Worm (Caenorhabditis elegans) whole organism, L4 larva: Measurements from ENCODE around the gene C33F10.1.

Source experiments
- F10B5.3 ChIP-seq: sonication (generic microtip); optimal IDR thresholded peaks from 2 replicates; lab custom pipeline; 2016; ENCODE audit warnings: mild to moderate bottlenecking, missing genetic modification characterization, missing compliant biosample characterization
- T20F7.1 ChIP-seq: fragments of 200-800 bp; sonication (Bioruptor generic); optimal IDR thresholded peaks from 2 replicates; lab custom pipeline; 2018; ENCODE audit warnings: mild to moderate bottlenecking, missing genetic modification characterization, missing compliant biosample characterization
- T26A8.4 ChIP-seq: fragments of 200-800 bp; sonication (Bioruptor generic); IDR thresholded peaks from 2 replicates; pipeline ENCODE4 v1.3.6; 2022; ENCODE audit warnings: missing genetic modification characterization, missing compliant biosample characterization
- Y105C5A.15 ChIP-seq: fragments of 200-800 bp; sonication (Bioruptor generic); IDR thresholded peaks from 2 replicates; pipeline ENCODE4 v1.3.6; 2022; ENCODE audit warnings: missing genetic modification characterization, missing compliant biosample characterization
- Y75B8A.6 ChIP-seq: fragments of 200-800 bp; sonication (Bioruptor generic); IDR thresholded peaks from 2 replicates; pipeline ENCODE4 v1.3.6; 2022; ENCODE audit warnings: missing genetic modification reagents, missing genetic modification characterization, missing compliant biosample characterization
- ZK546.5 ChIP-seq, 2 experiments: sonication (generic microtip); optimal IDR thresholded peaks; 2 replicates each; lab custom pipeline; 2017; ENCODE audit warnings: missing biosample characterization in 2 of 2, missing genetic modification characterization in 2 of 2
- aha-1 ChIP-seq: fragments of 150-350 bp; peaks from one replicate; lab custom pipeline; 2014; ENCODE audit warnings: missing biosample characterization, missing genetic modification characterization
- arid-1 ChIP-seq: fragments of 200-800 bp; sonication (Bioruptor generic); conservative IDR thresholded peaks from 2 replicates; pipeline ENCODE4 v1.3.6; 2022; ENCODE audit warnings: missing genetic modification reagents, missing genetic modification characterization, missing compliant biosample characterization
- ceh-44 ChIP-seq: fragments of 200-800 bp; sonication (Bioruptor generic); IDR thresholded peaks from 2 replicates; pipeline ENCODE4 v1.3.6; 2022; ENCODE audit warnings: missing genetic modification reagents, missing genetic modification characterization, missing compliant biosample characterization
- ceh-62 ChIP-seq: sonication (generic microtip); optimal IDR thresholded peaks from 2 replicates; lab custom pipeline; 2017; ENCODE audit warnings: missing biosample characterization, missing genetic modification characterization
- daf-12 ChIP-seq: fragments of 150-350 bp; optimal IDR thresholded peaks from 2 replicates; lab custom pipeline; 2014; ENCODE audit warnings: missing biosample characterization, missing genetic modification reagents, missing genetic modification characterization
- daf-16 ChIP-seq, 3 experiments: sonication (generic microtip); optimal IDR thresholded peaks; 2 replicates each; lab custom pipeline; 2016 to 2017; ENCODE audit warnings: missing genetic modification characterization in 3 of 3, missing genetic modification reagents in 3 of 3, mild to moderate bottlenecking in 2 of 3, missing compliant biosample characterization in 2 of 3, missing biosample characterization in 1 of 3, moderate library complexity in 1 of 3
- daf-19 ChIP-seq: fragments of 200-800 bp; sonication (Bioruptor generic); conservative IDR thresholded peaks from 2 replicates; pipeline ENCODE4 v1.3.6; 2022; ENCODE audit warnings: missing genetic modification characterization, missing compliant biosample characterization
- dmd-6 ChIP-seq: fragments of 200-800 bp; sonication (Bioruptor generic); IDR thresholded peaks from 2 replicates; pipeline ENCODE4 v1.3.6; 2022; ENCODE audit warnings: missing genetic modification reagents, missing genetic modification characterization, missing compliant biosample characterization
- dpl-1 ChIP-seq: fragments of 150-350 bp; optimal IDR thresholded peaks from 2 replicates; lab custom pipeline; 2014; ENCODE audit warnings: missing biosample characterization, missing genetic modification reagents, missing genetic modification characterization
- dve-1 ChIP-seq: sonication (generic microtip); optimal IDR thresholded peaks from 2 replicates; lab custom pipeline; 2017; ENCODE audit warnings: antibody characterized with exemption, mild to moderate bottlenecking, missing genetic modification characterization, missing compliant biosample characterization; ENCODE audit not compliant: insufficient read depth
- egl-27 ChIP-seq: sonication (generic microtip); optimal IDR thresholded peaks from 3 replicates; lab custom pipeline; 2017; ENCODE audit warnings: missing biosample characterization, missing genetic modification reagents, missing genetic modification characterization
- fos-1 ChIP-seq: fragments of 150-350 bp; optimal IDR thresholded peaks from 2 replicates; lab custom pipeline; 2014; ENCODE audit warnings: missing biosample characterization, missing genetic modification characterization
- hif-1 ChIP-seq, 2 experiments: sonication (generic microtip); optimal IDR thresholded peaks; 2 replicates each; lab custom pipeline; 2016 to 2017; ENCODE audit warnings: missing compliant biosample characterization in 2 of 2, missing genetic modification characterization in 2 of 2, missing genetic modification reagents in 2 of 2, missing genotype in 2 of 2, mild to moderate bottlenecking in 1 of 2
- hlh-11 ChIP-seq: fragments of 200-800 bp; sonication (Bioruptor generic); optimal IDR thresholded peaks from 2 replicates; lab custom pipeline; 2018; ENCODE audit warnings: mild to moderate bottlenecking, missing genetic modification characterization, missing compliant biosample characterization
- hlh-30 ChIP-seq: sonication (generic microtip); optimal IDR thresholded peaks from 2 replicates; lab custom pipeline; 2017; ENCODE audit warnings: antibody characterized with exemption, mild to moderate bottlenecking, missing genetic modification characterization, missing compliant biosample characterization; ENCODE audit not compliant: insufficient read depth
- jun-1 ChIP-seq: fragments of 150-350 bp; optimal IDR thresholded peaks from 2 replicates; lab custom pipeline; 2014; ENCODE audit warnings: missing biosample characterization, missing genetic modification reagents, missing genetic modification characterization
- lin-1 ChIP-seq: fragments of 200-800 bp; sonication (Bioruptor generic); IDR thresholded peaks from 2 replicates; pipeline ENCODE4 v1.3.6; 2022; ENCODE audit warnings: missing genetic modification reagents, missing genetic modification characterization, missing compliant biosample characterization
- lin-13 ChIP-seq: fragments of 150-350 bp; optimal IDR thresholded peaks from 2 replicates; lab custom pipeline; 2014; ENCODE audit warnings: missing biosample characterization, missing genetic modification reagents, missing genetic modification characterization
- lin-29 ChIP-seq: fragments of 200-800 bp; sonication (Bioruptor generic); IDR thresholded peaks from 2 replicates; pipeline ENCODE4 v1.3.6; 2022; ENCODE audit warnings: missing genetic modification reagents, missing genetic modification characterization, missing compliant biosample characterization
- lin-38 ChIP-seq: fragments of 200-800 bp; sonication (Bioruptor generic); IDR thresholded peaks from 2 replicates; pipeline ENCODE4 v1.3.6; 2022; ENCODE audit warnings: missing genetic modification reagents, missing genetic modification characterization, missing compliant biosample characterization
- lsy-2 ChIP-seq, 2 experiments: fragments of 150-350 bp in 1 of 2; sonication (generic microtip) in 1 of 2; optimal IDR thresholded peaks; 2 replicates each; lab custom pipeline; 2014 to 2017; ENCODE audit warnings: missing biosample characterization in 2 of 2, missing genetic modification characterization in 2 of 2
- madf-9 ChIP-seq: fragments of 200-800 bp; sonication (Bioruptor generic); conservative IDR thresholded peaks from 2 replicates; pipeline ENCODE4 v1.3.6; 2022; ENCODE audit warnings: missing genetic modification reagents, missing genetic modification characterization, missing compliant biosample characterization
- mdl-1 ChIP-seq, 2 experiments: fragments of 150-350 bp in 1 of 2; sonication (generic microtip) in 1 of 2; optimal IDR thresholded peaks; 2 replicates each; lab custom pipeline; 2014 to 2017; ENCODE audit warnings: missing biosample characterization in 2 of 2, missing genetic modification characterization in 2 of 2
- mdt-29 ChIP-seq: fragments of 200-800 bp; sonication (Bioruptor generic); IDR thresholded peaks from 2 replicates; pipeline ENCODE4 v1.3.6; 2022; ENCODE audit warnings: missing genetic modification reagents, missing genetic modification characterization, missing compliant biosample characterization
- mep-1 ChIP-seq: fragments of 150-350 bp; sonication (generic microtip); optimal IDR thresholded peaks from 3 replicates; lab custom pipeline; 2014; ENCODE audit warnings: missing biosample characterization, missing genetic modification characterization
- mxl-3 ChIP-seq: fragments of 200-800 bp; sonication (Bioruptor generic); optimal IDR thresholded peaks from 2 replicates; lab custom pipeline; 2018; ENCODE audit warnings: mild to moderate bottlenecking, missing genetic modification characterization, missing compliant biosample characterization
- nhr-11 ChIP-seq: fragments of 150-350 bp; optimal IDR thresholded peaks from 2 replicates; lab custom pipeline; 2014; ENCODE audit warnings: missing biosample characterization, missing genetic modification characterization
- nhr-25 ChIP-seq: sonication (generic microtip); optimal IDR thresholded peaks from 2 replicates; lab custom pipeline; 2017; ENCODE audit warnings: missing genetic modification characterization, mild to moderate bottlenecking, missing compliant biosample characterization, antibody characterized with exemption, moderate library complexity, borderline replicate concordance; ENCODE audit not compliant: insufficient read depth
- nhr-28 ChIP-seq: fragments of 150-350 bp; optimal IDR thresholded peaks from 2 replicates; lab custom pipeline; 2014; ENCODE audit warnings: missing biosample characterization, missing genetic modification characterization
- nhr-41 ChIP-seq: fragments of 200-800 bp; sonication (Bioruptor generic); IDR thresholded peaks from 2 replicates; pipeline ENCODE4 v1.3.6; 2022; ENCODE audit warnings: missing genetic modification reagents, missing genetic modification characterization, missing compliant biosample characterization
- nhr-6 ChIP-seq: fragments of 150-350 bp; optimal IDR thresholded peaks from 2 replicates; lab custom pipeline; 2014; ENCODE audit warnings: missing biosample characterization, missing genetic modification characterization
- nhr-77 ChIP-seq: fragments of 150-350 bp; optimal IDR thresholded peaks from 2 replicates; lab custom pipeline; 2014; ENCODE audit warnings: missing biosample characterization, missing genetic modification characterization
- pha-4 ChIP-seq, 2 experiments: fragments of 150-350 bp in 1 of 2; fragments of 200-800 bp in 1 of 2; sonication (Bioruptor generic) in 1 of 2; IDR thresholded peaks in 1 of 2; optimal IDR thresholded peaks in 1 of 2; 2 replicates each; pipeline versions ENCODE4 v1.3.6 to Lab custom; 2014 to 2022; ENCODE audit warnings: missing genetic modification characterization in 2 of 2, missing genetic modification reagents in 2 of 2, missing biosample characterization in 1 of 2, missing compliant biosample characterization in 1 of 2
- pqm-1 ChIP-seq: sonication (generic microtip); optimal IDR thresholded peaks from 2 replicates; lab custom pipeline; 2017; ENCODE audit warnings: missing biosample characterization, missing genetic modification characterization
- saeg-2 ChIP-seq: fragments of 200-800 bp; sonication (Bioruptor generic); IDR thresholded peaks from 2 replicates; pipeline ENCODE4 v1.3.6; 2022; ENCODE audit warnings: missing genetic modification reagents, missing genetic modification characterization, missing compliant biosample characterization
- unc-62 ChIP-seq, 3 experiments: fragments of 150-350 bp in 1 of 3; sonication (generic microtip); optimal IDR thresholded peaks in 2 of 3; peaks in 1 of 3; 1 replicate in 1 of 3; 2 replicates in 2 of 3; lab custom pipeline; 2014 to 2017; ENCODE audit warnings: missing biosample characterization in 3 of 3, missing genetic modification characterization in 3 of 3, missing genetic modification reagents in 3 of 3, missing genotype in 1 of 3
- vab-7 ChIP-seq: fragments of 200-800 bp; sonication (Bioruptor generic); IDR thresholded peaks from 2 replicates; pipeline ENCODE4 v1.3.6; 2022; ENCODE audit warnings: missing genetic modification reagents, missing genetic modification characterization, missing compliant biosample characterization
- zfp-3 ChIP-seq: fragments of 200-800 bp; sonication (Bioruptor generic); conservative IDR thresholded peaks from 2 replicates; pipeline ENCODE4 v1.3.6; 2022; ENCODE audit warnings: missing genetic modification reagents, missing genetic modification characterization, missing compliant biosample characterization

The C33F10.1 gene

DNA sequence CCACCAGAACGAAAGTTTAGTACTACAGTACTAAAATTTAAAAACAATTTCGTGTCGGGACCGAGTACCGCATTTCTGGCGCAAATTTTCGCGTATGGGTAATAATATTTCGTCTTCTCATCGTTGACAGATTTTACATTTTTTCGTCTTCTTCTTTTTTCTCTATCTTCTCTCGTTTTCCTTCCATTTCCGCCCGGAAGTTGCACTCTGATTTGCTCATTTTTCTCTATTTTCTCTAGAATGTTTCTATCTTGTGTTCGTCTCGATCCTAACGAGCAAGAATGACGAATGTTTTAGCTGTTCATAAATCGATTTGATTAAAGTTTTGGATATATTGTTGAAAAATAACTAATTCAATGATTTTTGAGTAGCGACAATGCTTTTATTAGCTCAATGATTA lies 20.7 kb downstream of the C33F10.1 start (continued):
- TF ChIP-seq dpl-1 (GFP tag; lab: Kevin White, UChicago), result peak; percentile 13
- 0 out of 2 replicates have a peak, but pooled peaks have one; percentile 9 for TF ChIP-seq dmd-6 (GFP tag; lab: Robert Waterston, UW)
- no peak for TF ChIP-seq hlh-30
- no peak for TF ChIP-seq mdt-29
- no peak for TF ChIP-seq daf-12
- TF ChIP-seq nhr-25, result no peak
- TF ChIP-seq arid-1 (GFP tag; lab: Robert Waterston, UW), result no peak
- TF ChIP-seq aha-1, result peak; percentile 90
- no peak for TF ChIP-seq F10B5.3 (tag; lab: Kevin White, UChicago)
- TF ChIP-seq nhr-77 (tag; lab: Kevin White, UChicago), result no peak
- TF ChIP-seq mxl-3 (GFP tag; lab: Kevin White, UChicago), result no peak
- TF ChIP-seq T26A8.4 (GFP tag; lab: Robert Waterston, UW), result no peak
- TF ChIP-seq lin-29 (GFP tag; lab: Robert Waterston, UW), result no peak
- TF ChIP-seq T20F7.1 (GFP tag; lab: Kevin White, UChicago), result no peak

DNA sequence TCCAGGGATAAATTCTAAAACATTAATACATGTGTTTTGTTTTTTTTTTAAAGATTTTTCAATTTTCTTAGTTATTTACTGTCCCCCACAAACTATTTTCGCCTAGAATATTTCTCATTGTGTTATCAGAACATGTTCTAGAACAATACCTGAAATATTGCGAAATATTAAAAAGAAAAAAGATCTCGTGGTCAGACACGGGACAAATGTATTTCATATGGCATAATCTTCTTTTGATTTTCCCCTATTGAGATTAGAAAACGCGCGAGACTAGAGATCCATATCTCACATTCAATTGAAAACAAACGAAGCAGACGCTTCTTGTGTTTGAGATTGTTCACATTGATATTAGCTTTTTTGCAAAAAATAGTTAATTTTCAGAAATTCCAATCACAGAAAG lies 21.3 kb downstream of the C33F10.1 start:
- TF ChIP-seq dve-1 (peak; percentile 48), dmd-6 (GFP tag; lab: Robert Waterston, UW) (peak; percentile 24; the same call in 1 of the 2 replicates), mdl-1 (tag; optimal IDR thresholded peaks at IDR 0.05; lab: Kevin White, UChicago) (peak in 1 of 2 experiments; percentile 36), nhr-6 (tag; lab: Kevin White, UChicago) (no peak), mdt-29 (0 out of 2 replicates have a peak, but pooled peaks have one; percentile 58), Y75B8A.6 (GFP tag; lab: Robert Waterston, UW) (no peak), lsy-2 (tag; optimal IDR thresholded peaks at IDR 0.05; lab: Kevin White, UChicago) (peak in 1 of 2 experiments; percentile 59), egl-27 (tag; lab: Kevin White, UChicago) (no peak), saeg-2 (GFP tag; lab: Robert Waterston, UW) (no peak), ZK546.5 (tag; optimal IDR thresholded peaks at IDR 0.05; lab: Kevin White, UChicago) (no peak), nhr-41 (no peak), aha-1 (peak; percentile 13), hlh-30 (peak; percentile 89), lin-13 (peak; percentile 19), T20F7.1 (GFP tag; lab: Kevin White, UChicago) (peak; percentile 32), daf-16 (GFP tag; optimal IDR thresholded peaks at IDR 0.05; lab: Kevin White, UChicago) (no peak), daf-16 (tag; optimal IDR thresholded peaks at IDR 0.05; lab: Kevin White, UChicago) (peak; percentile 2), nhr-28 (tag; lab: Kevin White, UChicago) (peak; percentile 14), hlh-11 (tag; lab: Kevin White, UChicago) (peak; percentile 50), nhr-11 (tag; lab: Kevin White, UChicago) (peak; percentile 17), hif-1 (tag; optimal IDR thresholded peaks at IDR 0.05; lab: Kevin White, UChicago) (no peak), mep-1 (tag; lab: Kevin White, UChicago) (peak; percentile 11)

DNA sequence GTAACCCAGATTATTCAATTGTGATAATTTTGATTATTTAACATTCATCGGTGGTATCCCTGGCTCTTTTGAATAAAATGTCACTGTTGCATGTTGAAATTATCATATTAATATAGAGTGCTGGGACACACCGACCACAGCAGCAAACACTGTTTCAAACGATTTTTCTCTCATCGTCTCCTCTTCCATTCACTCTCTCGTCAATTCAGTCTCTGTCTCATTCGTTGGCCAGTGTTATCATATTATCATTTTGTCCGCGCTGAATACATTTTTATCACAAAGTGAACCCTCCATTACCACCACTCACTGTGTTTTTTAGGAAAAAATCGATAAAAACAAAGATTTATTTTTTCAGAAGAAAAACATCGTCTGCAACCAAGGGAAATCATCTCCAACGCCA lies 22.3 kb downstream of the C33F10.1 start:
- TF ChIP-seq pqm-1 (tag; lab: Kevin White, UChicago) (peak; percentile 83), nhr-6 (tag; lab: Kevin White, UChicago) (no peak), ceh-62 (tag; lab: Kevin White, UChicago) (no peak), fos-1 (tag; lab: Kevin White, UChicago) (no peak), hlh-11 (tag; lab: Kevin White, UChicago) (peak; percentile 67), lsy-2 (tag; optimal IDR thresholded peaks at IDR 0.05; lab: Kevin White, UChicago) (peak in 1 of 2 experiments; percentile 27), unc-62 (GFP tag; optimal IDR thresholded peaks at IDR 0.05 in 1 of 2; lab: Kevin White, UChicago) (peak in 1 of 2 experiments; percentile 20), unc-62 (tag; optimal IDR thresholded peaks at IDR 0.05; lab: Kevin White, UChicago) (no peak), ceh-44 (GFP tag; lab: Robert Waterston, UW) (no peak), daf-19 (GFP tag; lab: Robert Waterston, UW) (no peak), madf-9 (GFP tag; lab: Robert Waterston, UW) (no peak), lin-1 (GFP tag; lab: Robert Waterston, UW) (no peak), T26A8.4 (GFP tag; lab: Robert Waterston, UW) (no peak), lin-38 (GFP tag; lab: Robert Waterston, UW) (no peak), daf-16 (GFP tag; optimal IDR thresholded peaks at IDR 0.05; lab: Kevin White, UChicago) (no peak), daf-16 (tag; optimal IDR thresholded peaks at IDR 0.05; lab: Kevin White, UChicago) (peak; percentile 81), daf-12 (no peak), Y105C5A.15 (GFP tag; lab: Robert Waterston, UW) (no peak), aha-1 (no peak), saeg-2 (GFP tag; lab: Robert Waterston, UW) (no peak), jun-1 (tag; lab: Kevin White, UChicago) (no peak), nhr-25 (no peak), pha-4 (GFP tag; IDR thresholded peaks at IDR 0.05; lab: Robert Waterston, UW) (no peak), pha-4 (tag; optimal IDR thresholded peaks at IDR 0.05; lab: Kevin White, UChicago) (peak; percentile 47), vab-7 (GFP tag; lab: Robert Waterston, UW) (no peak), nhr-77 (tag; lab: Kevin White, UChicago) (peak; percentile 23), hif-1 (tag; optimal IDR thresholded peaks at IDR 0.05; lab: Kevin White, UChicago) (no peak), zfp-3 (GFP tag; lab: Robert Waterston, UW) (no peak)
